Fruit fly (Drosophila melanogaster): Measurements from ENCODE around the gene Ir85a.

Gene Ir85a

dm6 chr3R:8811323-8811936 is 16.9 kb downstream of the Ir85a start (continued):
- TF ChIP-seq CG2129 (GFP tag; IDR thresholded peaks at IDR 0.05; ENCODE audit: partially characterized antibody) (no peak), CG3163 (GFP tag; optimal IDR thresholded peaks at IDR 0.05) (peak; percentile 92), CG11504 (tag; optimal IDR thresholded peaks at IDR 0.05) (peak; percentile 99), Six4 (GFP tag; optimal IDR thresholded peaks at IDR 0.05) (peak; percentile 98), Fer1 (GFP tag; optimal IDR thresholded peaks at IDR 0.05) (peak; percentile 99), seq (GFP tag; IDR thresholded peaks at IDR 0.05) (peak; percentile 99), CG10431 (GFP tag; optimal IDR thresholded peaks at IDR 0.05) (peak; percentile 86), CG6689 (GFP tag; IDR thresholded peaks at IDR 0.05) (peak; percentile 98), sqz (GFP tag; optimal IDR thresholded peaks at IDR 0.05) (peak; percentile 97), CG2875 (GFP tag; optimal IDR thresholded peaks at IDR 0.05) (peak; percentile 98), CG13775 (GFP tag; optimal IDR thresholded peaks at IDR 0.05) (peak; percentile 97), B-H1 (GFP tag; IDR thresholded peaks at IDR 0.05) (peak; percentile 98), bsh (GFP tag; optimal IDR thresholded peaks at IDR 0.05) (peak; percentile 96 to 99), CG17385 (GFP tag; optimal IDR thresholded peaks at IDR 0.05) (peak; percentile 98), bigmax (GFP tag; optimal IDR thresholded peaks at IDR 0.05) (peak; percentile 90), gem (tag; optimal IDR thresholded peaks at IDR 0.05) (peak; percentile 99), CG5245 (GFP tag; optimal IDR thresholded peaks at IDR 0.05) (peak; percentile 98), CG2199 (GFP tag; IDR thresholded peaks at IDR 0.05) (peak; percentile 98), H15 (GFP tag; IDR thresholded peaks at IDR 0.05) (peak; percentile 98), slou (GFP tag; optimal IDR thresholded peaks at IDR 0.05) (peak; percentile 92), stwl (tag; optimal IDR thresholded peaks at IDR 0.05) (peak; percentile 61), fru (optimal IDR thresholded peaks at IDR 0.05) (no peak), ara (GFP tag; IDR thresholded peaks at IDR 0.05) (peak; percentile 98), run (tag; optimal IDR thresholded peaks at IDR 0.05) (peak; percentile 98), dpn (GFP tag; optimal IDR thresholded peaks at IDR 0.05) (peak; percentile 99), pzg (GFP tag; optimal IDR thresholded peaks at IDR 0.05) (peak; percentile 41), insv (GFP tag; optimal IDR thresholded peaks at IDR 0.05) (peak; percentile 69 to 77), shn (GFP tag; optimal IDR thresholded peaks at IDR 0.05) (peak; percentile 97), E2f2 (GFP tag; IDR thresholded peaks at IDR 0.05) (peak; percentile 88), CG17359 (tag; optimal IDR thresholded peaks at IDR 0.05) (peak; percentile 99), lilli (GFP tag; optimal IDR thresholded peaks at IDR 0.05) (peak; percentile 100), Side (GFP tag; optimal IDR thresholded peaks at IDR 0.05) (peak; percentile 99), Max (GFP tag; optimal IDR thresholded peaks at IDR 0.05) (peak; percentile 98), psq (GFP tag; optimal IDR thresholded peaks at IDR 0.05) (peak; percentile 95), HmgZ (tag; optimal IDR thresholded peaks at IDR 0.05) (peak; percentile 99), Hand (GFP tag; optimal IDR thresholded peaks at IDR 0.05) (peak; percentile 98), tup (GFP tag; optimal IDR thresholded peaks at IDR 0.05) (peak; percentile 97), Xbp1 (GFP tag; optimal IDR thresholded peaks at IDR 0.05) (peak; percentile 99), HLH54F (GFP tag; optimal IDR thresholded peaks at IDR 0.05) (peak; percentile 99), CG6654 (GFP tag; optimal IDR thresholded peaks at IDR 0.05) (peak; percentile 92), CG11398 (GFP tag; optimal IDR thresholded peaks at IDR 0.05) (peak; percentile 97), gro (GFP tag; optimal IDR thresholded peaks at IDR 0.05) (peak; percentile 99), Oaz (GFP tag; IDR thresholded peaks at IDR 0.05) (peak; percentile 98), Hr3 (GFP tag; optimal IDR thresholded peaks at IDR 0.05) (peak; percentile 99), CG9727 (GFP tag; optimal IDR thresholded peaks at IDR 0.05) (peak; percentile 99), CG11456 (GFP tag; IDR thresholded peaks at IDR 0.05) (peak; percentile 99), onecut (GFP tag; IDR thresholded peaks at IDR 0.05) (peak; percentile 96), CG2116 (GFP tag; optimal IDR thresholded peaks at IDR 0.05) (peak; percentile 81), Neu2 (GFP tag; optimal IDR thresholded peaks at IDR 0.05; ENCODE audit: borderline replicate concordance) (peak; percentile 96), CG13287 (GFP tag; IDR thresholded peaks at IDR 0.05; ENCODE audit: partially characterized antibody) (peak; percentile 35; the same call in 1 of the 2 replicates)

Measured in whole organism, embryonic.